Worm (Caenorhabditis elegans) whole organism, L4 larva: ENCODE results near the gene R186.3.
"Not testable (repeated sequence)": the region's sequence is repeated elsewhere in the genome, so short reads cannot be mapped to it uniquely, and the experiment has no call there.

Source experiments
- D1046.2 ChIP-seq: fragments of 200-800 bp; sonication (Bioruptor generic); IDR thresholded peaks from 2 replicates; pipeline ENCODE4 v1.3.6; 2022; ENCODE audit warnings: missing genetic modification characterization, missing compliant biosample characterization
- F37D6.2 ChIP-seq: sonication (generic microtip); optimal IDR thresholded peaks from 2 replicates; lab custom pipeline; 2016; ENCODE audit warnings: mild to moderate bottlenecking, missing genetic modification characterization, missing compliant biosample characterization
- T20F7.1 ChIP-seq: fragments of 200-800 bp; sonication (Bioruptor generic); optimal IDR thresholded peaks from 2 replicates; lab custom pipeline; 2018; ENCODE audit warnings: mild to moderate bottlenecking, missing genetic modification characterization, missing compliant biosample characterization
- T26A8.4 ChIP-seq: fragments of 200-800 bp; sonication (Bioruptor generic); IDR thresholded peaks from 2 replicates; pipeline ENCODE4 v1.3.6; 2022; ENCODE audit warnings: missing genetic modification characterization, missing compliant biosample characterization
- Y48G9A.11 ChIP-seq: fragments of 200-800 bp; sonication (Bioruptor generic); IDR thresholded peaks from 2 replicates; pipeline ENCODE4 v1.3.6; 2022; ENCODE audit warnings: missing genetic modification reagents, missing genetic modification characterization, missing compliant biosample characterization
- Y75B8A.6 ChIP-seq: fragments of 200-800 bp; sonication (Bioruptor generic); IDR thresholded peaks from 2 replicates; pipeline ENCODE4 v1.3.6; 2022; ENCODE audit warnings: missing genetic modification reagents, missing genetic modification characterization, missing compliant biosample characterization
- aha-1 ChIP-seq: fragments of 150-350 bp; peaks from one replicate; lab custom pipeline; 2014; ENCODE audit warnings: missing biosample characterization, missing genetic modification characterization
- arid-1 ChIP-seq: fragments of 200-800 bp; sonication (Bioruptor generic); conservative IDR thresholded peaks from 2 replicates; pipeline ENCODE4 v1.3.6; 2022; ENCODE audit warnings: missing genetic modification reagents, missing genetic modification characterization, missing compliant biosample characterization
- ceh-20 ChIP-seq: fragments of 200-800 bp; sonication (Bioruptor generic); IDR thresholded peaks from 2 replicates; pipeline ENCODE4 v1.3.6; 2022; ENCODE audit warnings: missing genetic modification reagents, missing genetic modification characterization, missing compliant biosample characterization
- ceh-44 ChIP-seq: fragments of 200-800 bp; sonication (Bioruptor generic); IDR thresholded peaks from 2 replicates; pipeline ENCODE4 v1.3.6; 2022; ENCODE audit warnings: missing genetic modification reagents, missing genetic modification characterization, missing compliant biosample characterization
- daf-16 ChIP-seq, 3 experiments: sonication (generic microtip); optimal IDR thresholded peaks; 2 replicates each; lab custom pipeline; 2016 to 2017; ENCODE audit warnings: missing genetic modification characterization in 3 of 3, missing genetic modification reagents in 3 of 3, mild to moderate bottlenecking in 2 of 3, missing compliant biosample characterization in 2 of 3, missing biosample characterization in 1 of 3, moderate library complexity in 1 of 3
- daf-8 ChIP-seq: fragments of 200-800 bp; sonication (Bioruptor generic); IDR thresholded peaks from 2 replicates; pipeline ENCODE4 v1.3.6; 2022; ENCODE audit warnings: missing genetic modification characterization, missing compliant biosample characterization
- dmd-6 ChIP-seq: fragments of 200-800 bp; sonication (Bioruptor generic); IDR thresholded peaks from 2 replicates; pipeline ENCODE4 v1.3.6; 2022; ENCODE audit warnings: missing genetic modification reagents, missing genetic modification characterization, missing compliant biosample characterization
- dmd-9 ChIP-seq: fragments of 200-800 bp; sonication (Bioruptor generic); IDR thresholded peaks from 2 replicates; pipeline ENCODE4 v1.3.6; 2022; ENCODE audit warnings: missing genetic modification reagents, missing genetic modification characterization, missing compliant biosample characterization
- dpl-1 ChIP-seq: fragments of 150-350 bp; optimal IDR thresholded peaks from 2 replicates; lab custom pipeline; 2014; ENCODE audit warnings: missing biosample characterization, missing genetic modification reagents, missing genetic modification characterization
- dve-1 ChIP-seq: sonication (generic microtip); optimal IDR thresholded peaks from 2 replicates; lab custom pipeline; 2017; ENCODE audit warnings: antibody characterized with exemption, mild to moderate bottlenecking, missing genetic modification characterization, missing compliant biosample characterization; ENCODE audit not compliant: insufficient read depth
- hif-1 ChIP-seq, 2 experiments: sonication (generic microtip); optimal IDR thresholded peaks; 2 replicates each; lab custom pipeline; 2016 to 2017; ENCODE audit warnings: missing compliant biosample characterization in 2 of 2, missing genetic modification characterization in 2 of 2, missing genetic modification reagents in 2 of 2, missing genotype in 2 of 2, mild to moderate bottlenecking in 1 of 2
- hlh-11 ChIP-seq: fragments of 200-800 bp; sonication (Bioruptor generic); optimal IDR thresholded peaks from 2 replicates; lab custom pipeline; 2018; ENCODE audit warnings: mild to moderate bottlenecking, missing genetic modification characterization, missing compliant biosample characterization
- hlh-30 ChIP-seq: sonication (generic microtip); optimal IDR thresholded peaks from 2 replicates; lab custom pipeline; 2017; ENCODE audit warnings: antibody characterized with exemption, mild to moderate bottlenecking, missing genetic modification characterization, missing compliant biosample characterization; ENCODE audit not compliant: insufficient read depth
- hmg-1.1 ChIP-seq: fragments of 200-800 bp; sonication (Bioruptor generic); IDR thresholded peaks from 2 replicates; pipeline ENCODE4 v1.3.6; 2022; ENCODE audit warnings: missing genetic modification reagents, missing genetic modification characterization, missing compliant biosample characterization
- lim-7 ChIP-seq: fragments of 200-800 bp; sonication (Bioruptor generic); IDR thresholded peaks from 2 replicates; pipeline ENCODE4 v1.3.6; 2022; ENCODE audit warnings: missing genetic modification characterization, missing compliant biosample characterization
- lin-1 ChIP-seq: fragments of 200-800 bp; sonication (Bioruptor generic); IDR thresholded peaks from 2 replicates; pipeline ENCODE4 v1.3.6; 2022; ENCODE audit warnings: missing genetic modification reagents, missing genetic modification characterization, missing compliant biosample characterization
- lin-15B ChIP-seq: fragments of 150-350 bp; sonication (generic microtip); optimal IDR thresholded peaks from 3 replicates; lab custom pipeline; 2014; ENCODE audit warnings: missing biosample characterization, missing genetic modification characterization
- lin-29 ChIP-seq: fragments of 200-800 bp; sonication (Bioruptor generic); IDR thresholded peaks from 2 replicates; pipeline ENCODE4 v1.3.6; 2022; ENCODE audit warnings: missing genetic modification reagents, missing genetic modification characterization, missing compliant biosample characterization
- lin-38 ChIP-seq: fragments of 200-800 bp; sonication (Bioruptor generic); IDR thresholded peaks from 2 replicates; pipeline ENCODE4 v1.3.6; 2022; ENCODE audit warnings: missing genetic modification reagents, missing genetic modification characterization, missing compliant biosample characterization
- lsy-2 ChIP-seq, 2 experiments: fragments of 150-350 bp in 1 of 2; sonication (generic microtip) in 1 of 2; optimal IDR thresholded peaks; 2 replicates each; lab custom pipeline; 2014 to 2017; ENCODE audit warnings: missing biosample characterization in 2 of 2, missing genetic modification characterization in 2 of 2
- madf-5 ChIP-seq, 2 experiments: fragments of 200-800 bp; sonication (Bioruptor generic); IDR thresholded peaks; 2 replicates each; pipeline ENCODE4 v1.3.6; 2022; ENCODE audit warnings: missing compliant biosample characterization in 2 of 2, missing genetic modification characterization in 2 of 2
- madf-9 ChIP-seq: fragments of 200-800 bp; sonication (Bioruptor generic); conservative IDR thresholded peaks from 2 replicates; pipeline ENCODE4 v1.3.6; 2022; ENCODE audit warnings: missing genetic modification reagents, missing genetic modification characterization, missing compliant biosample characterization
- mep-1 ChIP-seq: fragments of 150-350 bp; sonication (generic microtip); optimal IDR thresholded peaks from 3 replicates; lab custom pipeline; 2014; ENCODE audit warnings: missing biosample characterization, missing genetic modification characterization
- mes-2 ChIP-seq: sonication (generic microtip); optimal IDR thresholded peaks from 2 replicates; lab custom pipeline; 2016; ENCODE audit warnings: missing genotype, mild to moderate bottlenecking, missing genetic modification characterization, missing compliant biosample characterization; ENCODE audit not compliant: poor library complexity, severe bottlenecking
- mxl-2 ChIP-seq: fragments of 200-800 bp; sonication (Bioruptor generic); conservative IDR thresholded peaks from 2 replicates; pipeline ENCODE4 v1.3.6; 2022; ENCODE audit warnings: missing genetic modification reagents, missing genetic modification characterization, missing compliant biosample characterization
- mxl-3 ChIP-seq: fragments of 200-800 bp; sonication (Bioruptor generic); optimal IDR thresholded peaks from 2 replicates; lab custom pipeline; 2018; ENCODE audit warnings: mild to moderate bottlenecking, missing genetic modification characterization, missing compliant biosample characterization
- nhr-102 ChIP-seq: sonication (generic microtip); optimal IDR thresholded peaks from 2 replicates; lab custom pipeline; 2016; ENCODE audit warnings: mild to moderate bottlenecking, missing genetic modification characterization, moderate library complexity, missing compliant biosample characterization
- nhr-11 ChIP-seq: fragments of 150-350 bp; optimal IDR thresholded peaks from 2 replicates; lab custom pipeline; 2014; ENCODE audit warnings: missing biosample characterization, missing genetic modification characterization
- nhr-42 ChIP-seq: fragments of 200-800 bp; sonication (Bioruptor generic); IDR thresholded peaks from 2 replicates; pipeline ENCODE4 v1.3.6; 2022; ENCODE audit warnings: missing genetic modification characterization, missing compliant biosample characterization
- nhr-48 ChIP-seq: sonication (generic microtip); optimal IDR thresholded peaks from 2 replicates; lab custom pipeline; 2016; ENCODE audit warnings: mild to moderate bottlenecking, missing genetic modification characterization, missing compliant biosample characterization
- nhr-77 ChIP-seq: fragments of 150-350 bp; optimal IDR thresholded peaks from 2 replicates; lab custom pipeline; 2014; ENCODE audit warnings: missing biosample characterization, missing genetic modification characterization
- pha-4 ChIP-seq, 2 experiments: fragments of 150-350 bp in 1 of 2; fragments of 200-800 bp in 1 of 2; sonication (Bioruptor generic) in 1 of 2; IDR thresholded peaks in 1 of 2; optimal IDR thresholded peaks in 1 of 2; 2 replicates each; pipeline versions ENCODE4 v1.3.6 to Lab custom; 2014 to 2022; ENCODE audit warnings: missing genetic modification characterization in 2 of 2, missing genetic modification reagents in 2 of 2, missing biosample characterization in 1 of 2, missing compliant biosample characterization in 1 of 2
- rbr-2 ChIP-seq: sonication (generic microtip); optimal IDR thresholded peaks from 2 replicates; lab custom pipeline; 2016; ENCODE audit warnings: missing genotype, missing genetic modification characterization, missing compliant biosample characterization
- saeg-2 ChIP-seq: fragments of 200-800 bp; sonication (Bioruptor generic); IDR thresholded peaks from 2 replicates; pipeline ENCODE4 v1.3.6; 2022; ENCODE audit warnings: missing genetic modification reagents, missing genetic modification characterization, missing compliant biosample characterization
- spr-1 ChIP-seq: sonication (generic microtip); optimal IDR thresholded peaks from 2 replicates; lab custom pipeline; 2016; ENCODE audit warnings: mild to moderate bottlenecking, missing genetic modification characterization, missing compliant biosample characterization
- spr-3 ChIP-seq: fragments of 200-800 bp; sonication (Bioruptor generic); optimal IDR thresholded peaks from 2 replicates; lab custom pipeline; 2018; ENCODE audit warnings: mild to moderate bottlenecking, missing genetic modification characterization, missing compliant biosample characterization
- tra-1 ChIP-seq: fragments of 200-800 bp; sonication (Bioruptor generic); IDR thresholded peaks from 2 replicates; pipeline ENCODE4 v1.3.6; 2022; ENCODE audit warnings: missing genetic modification reagents, missing genetic modification characterization, missing compliant biosample characterization
- unc-130 ChIP-seq: sonication (generic microtip); optimal IDR thresholded peaks from 2 replicates; lab custom pipeline; 2016; ENCODE audit warnings: missing genetic modification reagents, missing genetic modification characterization, missing compliant biosample characterization
- vab-7 ChIP-seq: fragments of 200-800 bp; sonication (Bioruptor generic); IDR thresholded peaks from 2 replicates; pipeline ENCODE4 v1.3.6; 2022; ENCODE audit warnings: missing genetic modification reagents, missing genetic modification characterization, missing compliant biosample characterization
- zfp-2 ChIP-seq: sonication (generic microtip); optimal IDR thresholded peaks from 2 replicates; lab custom pipeline; 2016; ENCODE audit warnings: mild to moderate bottlenecking, missing genetic modification characterization, missing compliant biosample characterization
- zfp-3 ChIP-seq: fragments of 200-800 bp; sonication (Bioruptor generic); conservative IDR thresholded peaks from 2 replicates; pipeline ENCODE4 v1.3.6; 2022; ENCODE audit warnings: missing genetic modification reagents, missing genetic modification characterization, missing compliant biosample characterization

Gene R186.3

ce11 chrV:12967925-12968327 is 916 bp upstream of the R186.3 start, which contains the start of gene R186.8:
Gene R186.8 (minus strand): TSS chrV:12967982.
- TF ChIP-seq lin-29 = peak; percentile 70
- peak in 1 of 2 experiments; percentile 56 for TF ChIP-seq hif-1 (tag; optimal IDR thresholded peaks at IDR 0.05; lab: Kevin White, UChicago)
- TF ChIP-seq lin-15B (tag; lab: Kevin White, UChicago) = peak; percentile 18
- TF ChIP-seq dmd-6 (GFP tag; lab: Robert Waterston, UW) = peak; percentile 94
- 0 out of 2 replicates have a peak, but pooled peaks have one; percentile 41 for TF ChIP-seq D1046.2 (GFP tag; lab: Robert Waterston, UW)
- peak; percentile 70; the same call in 1 of the 2 replicates for TF ChIP-seq madf-9
- TF ChIP-seq F37D6.2 = peak; percentile 37
- peak; percentile 88 for TF ChIP-seq nhr-42 (GFP tag; lab: Robert Waterston, UW)
- TF ChIP-seq tra-1 (GFP tag; lab: Robert Waterston, UW) = peak; percentile 85
- peak; percentile 60 for TF ChIP-seq nhr-48 (tag; lab: Kevin White, UChicago)
- peak; percentile 71; the same call in 1 of the 2 replicates for TF ChIP-seq vab-7 (GFP tag; lab: Robert Waterston, UW)
- peak; percentile 58 for TF ChIP-seq dpl-1 (GFP tag; lab: Kevin White, UChicago)
- TF ChIP-seq dve-1 (tag; lab: Kevin White, UChicago) = peak; percentile 53
- TF ChIP-seq hmg-1.1 (GFP tag; lab: Robert Waterston, UW) = peak; percentile 86
- peak; percentile 45; the same call in 1 of the 2 replicates for TF ChIP-seq Y75B8A.6 (GFP tag; lab: Robert Waterston, UW)
- peak; percentile 79 for TF ChIP-seq hlh-11
- TF ChIP-seq hlh-30 (tag; lab: Kevin White, UChicago) = peak; percentile 43
- TF ChIP-seq mes-2 = peak; percentile 79
- peak; percentile 38 for TF ChIP-seq spr-3
- TF ChIP-seq daf-16 (GFP tag; optimal IDR thresholded peaks at IDR 0.05; lab: Kevin White, UChicago) = peak in 1 of 2 experiments; percentile 21
- peak; percentile 35 for TF ChIP-seq daf-16 (tag; optimal IDR thresholded peaks at IDR 0.05; lab: Kevin White, UChicago)
- peak; percentile 58 for TF ChIP-seq nhr-102 (tag; lab: Kevin White, UChicago)
- TF ChIP-seq mxl-2 (GFP tag; lab: Robert Waterston, UW) = peak; percentile 62
- peak; percentile 37 for TF ChIP-seq nhr-11 (tag; lab: Kevin White, UChicago)
- TF ChIP-seq zfp-2 = peak; percentile 72
- TF ChIP-seq mep-1 (tag; lab: Kevin White, UChicago) = peak; percentile 74
- TF ChIP-seq unc-130 (GFP tag; lab: Kevin White, UChicago) = peak; percentile 66
- TF ChIP-seq rbr-2 = peak; percentile 86
- peak; percentile 47 for TF ChIP-seq spr-1 (tag; lab: Kevin White, UChicago)
- peak; percentile 77 for TF ChIP-seq pha-4 (GFP tag; IDR thresholded peaks at IDR 0.05; lab: Robert Waterston, UW)
- TF ChIP-seq pha-4 (tag; optimal IDR thresholded peaks at IDR 0.05; lab: Kevin White, UChicago) = not testable (repeated sequence)
- TF ChIP-seq T20F7.1 = peak; percentile 92
- peak; percentile 12; the same call in 1 of the 2 replicates for TF ChIP-seq lin-1 (GFP tag; lab: Robert Waterston, UW)
- 0 out of 2 replicates have a peak, but pooled peaks have one; percentile 14 for TF ChIP-seq saeg-2 (GFP tag; lab: Robert Waterston, UW)
- TF ChIP-seq lim-7 = 0 out of 2 replicates have a peak, but pooled peaks have one; percentile 10
- TF ChIP-seq T26A8.4 = peak; percentile 87; the same call in 1 of the 2 replicates
- peak; percentile 99 for TF ChIP-seq lin-38
- TF ChIP-seq ceh-20 (GFP tag; lab: Robert Waterston, UW) = peak; percentile 82
- TF ChIP-seq lsy-2 (tag; optimal IDR thresholded peaks at IDR 0.05; lab: Kevin White, UChicago) = peak in 1 of 2 experiments; percentile 93
- TF ChIP-seq aha-1 = peak; percentile 96
- peak; percentile 72 for TF ChIP-seq arid-1 (GFP tag; lab: Robert Waterston, UW)
- peak; percentile 44 for TF ChIP-seq mxl-3 (GFP tag; lab: Kevin White, UChicago)
- peak; percentile 54 for TF ChIP-seq nhr-77 (tag; lab: Kevin White, UChicago)
- TF ChIP-seq zfp-3 (GFP tag; lab: Robert Waterston, UW) = peak; percentile 87
- peak; percentile 52; the same call in 1 of the 2 replicates for TF ChIP-seq Y48G9A.11
- peak; percentile 81 for TF ChIP-seq dmd-9 (GFP tag; lab: Robert Waterston, UW)
- peak in 1 of 2 experiments; percentile 48; a peak in 1 of 4 replicates for TF ChIP-seq madf-5 (GFP tag; IDR thresholded peaks at IDR 0.05; lab: Robert Waterston, UW)
- TF ChIP-seq ceh-44 (GFP tag; lab: Robert Waterston, UW) = peak; percentile 84
- 0 out of 2 replicates have a peak, but pooled peaks have one; percentile 35 for TF ChIP-seq daf-8 (GFP tag; lab: Robert Waterston, UW)
